Fruit fly (Drosophila melanogaster): ENCODE measurements around the gene CG33257.

- TF ChIP-seq woc (GFP tag; optimal IDR thresholded peaks at IDR 0.05) (no peak), sv (GFP tag; optimal IDR thresholded peaks at IDR 0.05) (no peak), CG32264 (GFP tag; optimal IDR thresholded peaks at IDR 0.05) (no peak), pan (optimal IDR thresholded peaks at IDR 0.05) (no peak)
Measured at dm6 chr3L:16351770-16352429, 5.8 kb downstream of the CG33257 start, which contains the start of the genes Golgin104 and Tcs3.

Measured in whole organism, wandering third instar larva.